Fruit fly (Drosophila melanogaster) whole organism: ENCODE data around the gene CG6418.

Source experiments
- CG8478 ChIP-seq: fragments of >200 bp; optimal IDR thresholded peaks from 2 replicates; lab custom pipeline; 2018; ENCODE audit warnings: inconsistent platforms
- Dll ChIP-seq: fragments of >200 bp; optimal IDR thresholded peaks from 2 replicates; lab custom pipeline; 2017
- EcR ChIP-seq, 2 experiments: fragments of >200 bp; optimal IDR thresholded peaks; 2 replicates each; lab custom pipeline; 2017; ENCODE audit warnings: missing biosample characterization in 2 of 2, missing genetic modification characterization in 2 of 2, missing genetic modification reagents in 2 of 2
- pan ChIP-seq: fragments of >200 bp; optimal IDR thresholded peaks from 2 replicates; lab custom pipeline; 2017
- psq ChIP-seq: fragments of >200 bp; optimal IDR thresholded peaks from 2 replicates; lab custom pipeline; 2017
- usp ChIP-seq: fragments of >200 bp; optimal IDR thresholded peaks from 2 replicates; lab custom pipeline; 2017; ENCODE audit warnings: missing biosample characterization, missing genetic modification characterization, mixed read lengths

CG6418 gene

dm6 chr3L:10876036-10876435 is 2.8 kb downstream of the CG6418 start:
- TF ChIP-seq EcR (GFP tag; optimal IDR thresholded peaks at IDR 0.05; lab: Kevin White, UChicago) (no peak), usp (GFP tag; lab: Kevin White, UChicago) (no peak)

- TF ChIP-seq usp (GFP tag; lab: Kevin White, UChicago) (no peak), Dll (lab: Kevin White, UChicago) (no peak), CG8478 (no peak), pan (lab: Kevin White, UChicago) (no peak), EcR (GFP tag; optimal IDR thresholded peaks at IDR 0.05; lab: Kevin White, UChicago) (no peak), psq (lab: Kevin White, UChicago) (no peak)
Observed at dm6 chr3L:10871534-10871933, 7.3 kb downstream of the CG6418 start.

- no peak for TF ChIP-seq pan (lab: Kevin White, UChicago)
- no peak for TF ChIP-seq Dll (lab: Kevin White, UChicago)
- TF ChIP-seq EcR (GFP tag; optimal IDR thresholded peaks at IDR 0.05; lab: Kevin White, UChicago): no peak
- TF ChIP-seq CG8478: no peak
- TF ChIP-seq usp (GFP tag; lab: Kevin White, UChicago): no peak
- TF ChIP-seq psq (lab: Kevin White, UChicago): no peak
Observed at dm6 chr3L:10870087-10870486, 8.8 kb downstream of the CG6418 start.

- no peak for TF ChIP-seq EcR (GFP tag; optimal IDR thresholded peaks at IDR 0.05; lab: Kevin White, UChicago)
- TF ChIP-seq CG8478: no peak
- no peak for TF ChIP-seq psq (lab: Kevin White, UChicago)
- TF ChIP-seq Dll (lab: Kevin White, UChicago): no peak
- no peak for TF ChIP-seq usp (GFP tag; lab: Kevin White, UChicago)
- no peak for TF ChIP-seq pan (lab: Kevin White, UChicago)
Observed at dm6 chr3L:10869144-10869543, 9.7 kb downstream of the CG6418 start.

dm6 chr3L:10867778-10868382 is 11.0 kb downstream of the CG6418 start:
- TF ChIP-seq psq (lab: Kevin White, UChicago) (no peak), EcR (GFP tag; optimal IDR thresholded peaks at IDR 0.05; lab: Kevin White, UChicago) (no peak), pan (lab: Kevin White, UChicago) (no peak), CG8478 (no peak), Dll (lab: Kevin White, UChicago) (no peak), usp (GFP tag; lab: Kevin White, UChicago) (no peak)

- TF ChIP-seq EcR (GFP tag; optimal IDR thresholded peaks at IDR 0.05; lab: Kevin White, UChicago) (no peak), pan (lab: Kevin White, UChicago) (no peak), usp (GFP tag; lab: Kevin White, UChicago) (no peak), Dll (lab: Kevin White, UChicago) (no peak), psq (lab: Kevin White, UChicago) (no peak), CG8478 (no peak)
Observed at dm6 chr3L:10867380-10867648, 11.5 kb downstream of the CG6418 start.

dm6 chr3L:10866633-10867379 is 12.0 kb downstream of the CG6418 start:
- TF ChIP-seq EcR (GFP tag; optimal IDR thresholded peaks at IDR 0.05; lab: Kevin White, UChicago) (no peak), usp (GFP tag; lab: Kevin White, UChicago) (no peak), CG8478 (no peak), Dll (lab: Kevin White, UChicago) (no peak), pan (lab: Kevin White, UChicago) (no peak), psq (lab: Kevin White, UChicago) (no peak)

- no peak for TF ChIP-seq psq (lab: Kevin White, UChicago)
- TF ChIP-seq pan (lab: Kevin White, UChicago): no peak
- no peak for TF ChIP-seq Dll (lab: Kevin White, UChicago)
- TF ChIP-seq CG8478: no peak
- TF ChIP-seq usp (GFP tag; lab: Kevin White, UChicago): no peak
- TF ChIP-seq EcR (GFP tag; optimal IDR thresholded peaks at IDR 0.05; lab: Kevin White, UChicago): no peak
Observed at dm6 chr3L:10863925-10864324, 14.9 kb downstream of the CG6418 start.

- TF ChIP-seq psq (lab: Kevin White, UChicago) (no peak), EcR (GFP tag; optimal IDR thresholded peaks at IDR 0.05; lab: Kevin White, UChicago) (no peak), usp (GFP tag; lab: Kevin White, UChicago) (no peak), CG8478 (no peak), pan (lab: Kevin White, UChicago) (no peak), Dll (lab: Kevin White, UChicago) (no peak)
Observed at dm6 chr3L:10862544-10863474, 16.0 kb downstream of the CG6418 start.

dm6 chr3L:10861657-10862543 is 16.9 kb downstream of the CG6418 start:
- TF ChIP-seq usp (GFP tag; lab: Kevin White, UChicago) (no peak), Dll (lab: Kevin White, UChicago) (no peak), pan (lab: Kevin White, UChicago) (no peak), EcR (GFP tag; optimal IDR thresholded peaks at IDR 0.05; lab: Kevin White, UChicago) (no peak), CG8478 (no peak), psq (lab: Kevin White, UChicago) (no peak)
